Worm (Caenorhabditis elegans) whole organism, late embryonic: ENCODE results near the gene sgcb-1.

Source experiments
- C08G9.2 ChIP-seq: sonication (generic microtip); optimal IDR thresholded peaks from 2 replicates; lab custom pipeline; 2016; ENCODE audit warnings: mild to moderate bottlenecking, missing genetic modification characterization, moderate library complexity, missing compliant biosample characterization
- K02D7.2 ChIP-seq: sonication (generic microtip); optimal IDR thresholded peaks from 2 replicates; lab custom pipeline; 2017; ENCODE audit warnings: mild to moderate bottlenecking, missing genetic modification characterization, missing compliant biosample characterization
- K09A11.1 ChIP-seq: sonication (generic microtip); optimal IDR thresholded peaks from 2 replicates; lab custom pipeline; 2017; ENCODE audit warnings: antibody characterized with exemption, mild to moderate bottlenecking, missing genetic modification characterization, missing compliant biosample characterization; ENCODE audit not compliant: insufficient read depth
- T23F11.4 ChIP-seq: fragments of 200-800 bp; sonication (Bioruptor generic); optimal IDR thresholded peaks from 2 replicates; lab custom pipeline; 2018; ENCODE audit warnings: mild to moderate bottlenecking, missing genetic modification characterization, missing compliant biosample characterization
- ama-1 ChIP-seq: fragments of 150-350 bp; optimal IDR thresholded peaks from 2 replicates; lab custom pipeline; 2014
- ceh-24 ChIP-seq: sonication (generic microtip); optimal IDR thresholded peaks from 2 replicates; lab custom pipeline; 2016; ENCODE audit warnings: mild to moderate bottlenecking, missing genetic modification characterization, missing compliant biosample characterization
- ceh-30 ChIP-seq: fragments of 150-350 bp; optimal IDR thresholded peaks from 2 replicates; lab custom pipeline; 2014; ENCODE audit warnings: missing biosample characterization, missing genetic modification characterization
- ceh-34 ChIP-seq: sonication (generic microtip); optimal IDR thresholded peaks from 2 replicates; lab custom pipeline; 2016; ENCODE audit warnings: mild to moderate bottlenecking, missing genetic modification characterization, missing compliant biosample characterization
- ceh-48 ChIP-seq: sonication (generic microtip); optimal IDR thresholded peaks from 2 replicates; lab custom pipeline; 2016; ENCODE audit warnings: missing genetic modification characterization, inconsistent platforms, missing compliant biosample characterization
- ceh-9 ChIP-seq: sonication (generic microtip); optimal IDR thresholded peaks from 2 replicates; lab custom pipeline; 2016; ENCODE audit warnings: mild to moderate bottlenecking, missing genetic modification characterization, inconsistent platforms, missing compliant biosample characterization
- dmd-4 ChIP-seq: sonication (generic microtip); optimal IDR thresholded peaks from 2 replicates; lab custom pipeline; 2016; ENCODE audit warnings: borderline replicate concordance, missing genetic modification characterization, missing compliant biosample characterization
- dve-1 ChIP-seq: sonication (generic microtip); optimal IDR thresholded peaks from 2 replicates; lab custom pipeline; 2017; ENCODE audit warnings: antibody characterized with exemption, mild to moderate bottlenecking, missing genetic modification characterization, missing compliant biosample characterization
- ets-4 ChIP-seq: sonication (generic microtip); optimal IDR thresholded peaks from 2 replicates; lab custom pipeline; 2016; ENCODE audit warnings: missing genetic modification characterization, missing compliant biosample characterization
- hlh-13 ChIP-seq: fragments of 200-800 bp; sonication (Bioruptor generic); optimal IDR thresholded peaks from 2 replicates; lab custom pipeline; 2018; ENCODE audit warnings: mild to moderate bottlenecking, missing genetic modification characterization, missing compliant biosample characterization
- hlh-15 ChIP-seq: sonication (generic microtip); optimal IDR thresholded peaks from 2 replicates; lab custom pipeline; 2016; ENCODE audit warnings: missing genetic modification characterization, missing compliant biosample characterization
- nfya-1 ChIP-seq: sonication (generic microtip); optimal IDR thresholded peaks from 2 replicates; lab custom pipeline; 2017; ENCODE audit warnings: missing genetic modification characterization, mild to moderate bottlenecking, missing compliant biosample characterization, antibody characterized with exemption, moderate library complexity
- nhr-232 ChIP-seq: sonication (generic microtip); optimal IDR thresholded peaks from 2 replicates; lab custom pipeline; 2016; ENCODE audit warnings: missing genetic modification characterization, missing compliant biosample characterization
- npax-4 ChIP-seq: sonication (generic microtip); optimal IDR thresholded peaks from 2 replicates; lab custom pipeline; 2016; ENCODE audit warnings: missing genetic modification characterization, missing compliant biosample characterization
- odd-2 ChIP-seq: sonication (generic microtip); optimal IDR thresholded peaks from 2 replicates; lab custom pipeline; 2017; ENCODE audit warnings: antibody characterized with exemption, mild to moderate bottlenecking, missing genetic modification characterization, missing compliant biosample characterization
- pax-1 ChIP-seq: fragments of 150-350 bp; optimal IDR thresholded peaks from 2 replicates; lab custom pipeline; 2014; ENCODE audit warnings: missing biosample characterization, missing genetic modification characterization
- pha-2 ChIP-seq: sonication (generic microtip); optimal IDR thresholded peaks from 2 replicates; lab custom pipeline; 2017; ENCODE audit warnings: mild to moderate bottlenecking, missing genetic modification characterization, missing compliant biosample characterization
- pha-4 ChIP-seq: fragments of 150-350 bp; optimal IDR thresholded peaks from 2 replicates; lab custom pipeline; 2018; ENCODE audit warnings: missing biosample characterization, missing genetic modification reagents, missing genetic modification characterization
- pqm-1 ChIP-seq: sonication (generic microtip); optimal IDR thresholded peaks from 2 replicates; lab custom pipeline; 2016; ENCODE audit warnings: missing genetic modification characterization, missing compliant biosample characterization
- rnt-1 ChIP-seq: sonication (generic microtip); optimal IDR thresholded peaks from 2 replicates; lab custom pipeline; 2016; ENCODE audit warnings: missing genetic modification characterization, missing compliant biosample characterization
- sox-2 ChIP-seq: fragments of 200-800 bp; sonication (Bioruptor generic); IDR thresholded peaks from 2 replicates; pipeline ENCODE4 v1.3.6; 2022; ENCODE audit warnings: missing genetic modification reagents, missing genetic modification characterization, missing compliant biosample characterization
- sox-4 ChIP-seq: sonication (generic microtip); optimal IDR thresholded peaks from 2 replicates; lab custom pipeline; 2017; ENCODE audit warnings: mild to moderate bottlenecking, missing genetic modification characterization, inconsistent platforms, missing compliant biosample characterization
- syd-9 ChIP-seq: sonication (generic microtip); optimal IDR thresholded peaks from 2 replicates; lab custom pipeline; 2016; ENCODE audit warnings: mild to moderate bottlenecking, missing genetic modification characterization, moderate library complexity, missing compliant biosample characterization
- tbx-2 ChIP-seq: sonication (generic microtip); optimal IDR thresholded peaks from 2 replicates; lab custom pipeline; 2016; ENCODE audit warnings: missing genetic modification characterization, missing compliant biosample characterization
- unc-3 ChIP-seq, 2 experiments: fragments of 200-800 bp in 1 of 2; sonication (Bioruptor generic) in 1 of 2; sonication (generic microtip) in 1 of 2; conservative IDR thresholded peaks in 1 of 2; optimal IDR thresholded peaks in 1 of 2; 2 replicates each; pipeline versions ENCODE4 v1.3.6 to Lab custom; 2016 to 2022; ENCODE audit warnings: missing compliant biosample characterization in 2 of 2, missing genetic modification characterization in 2 of 2, missing genetic modification reagents in 1 of 2
- unc-42 ChIP-seq: sonication (generic microtip); optimal IDR thresholded peaks from 2 replicates; lab custom pipeline; 2016; ENCODE audit warnings: missing genotype, missing genetic modification characterization, missing compliant biosample characterization
- ztf-16 ChIP-seq: sonication (generic microtip); optimal IDR thresholded peaks from 2 replicates; lab custom pipeline; 2017; ENCODE audit warnings: missing genetic modification characterization, missing compliant biosample characterization

Gene sgcb-1

DNA sequence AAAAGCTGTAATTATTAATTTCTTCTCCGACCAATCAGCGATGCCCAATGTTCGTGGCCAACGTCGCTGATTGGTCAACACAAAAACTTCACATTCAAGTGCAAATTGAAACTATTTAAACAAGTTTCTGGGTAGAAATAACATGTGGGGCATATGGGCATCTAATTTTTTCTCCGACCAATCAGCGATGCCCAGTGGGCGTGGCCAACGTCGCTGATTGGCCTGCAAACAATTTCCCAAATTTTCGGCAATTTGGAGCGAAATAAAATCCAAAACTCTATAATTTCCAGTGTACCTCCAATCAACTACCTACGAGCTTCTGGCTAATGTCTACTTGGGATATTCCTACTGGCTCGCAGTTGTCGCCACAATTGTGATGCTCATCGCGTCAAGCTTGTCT is 15.2 kb downstream of the sgcb-1 start:
- peak; percentile 98 for TF ChIP-seq nfya-1 (tag; lab: Kevin White, UChicago)
- no peak for TF ChIP-seq ets-4

DNA sequence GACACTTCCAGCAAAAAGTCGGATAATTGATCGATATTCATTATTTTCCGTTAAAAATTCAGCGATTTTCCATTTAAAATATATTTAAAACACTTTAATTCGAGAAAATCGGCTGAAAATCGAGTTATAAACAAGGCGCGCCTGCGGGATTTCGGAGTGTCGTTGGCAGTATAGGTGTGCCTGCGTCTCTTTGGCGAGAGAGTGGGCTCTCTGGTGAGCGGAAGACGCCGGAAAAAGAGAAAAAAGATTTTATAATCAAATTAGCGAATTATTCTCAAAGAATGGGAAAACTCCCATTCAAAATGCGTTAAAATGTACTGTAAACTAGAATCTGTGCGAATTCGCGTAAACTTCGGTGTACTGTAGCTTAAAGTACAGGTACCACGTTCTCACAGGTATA is 21.6 kb downstream of the sgcb-1 start, which contains the start of gene D1069.3:
D1069.3 (minus strand) TSS at position 158 of the 400 bp plus-strand sequence.
- no peak for TF ChIP-seq rnt-1 (tag; lab: Kevin White, UChicago)
- TF ChIP-seq odd-2 (tag; lab: Kevin White, UChicago), result no peak
- no peak for TF ChIP-seq ama-1 (lab: Kevin White, UChicago)
- no peak for TF ChIP-seq C08G9.2 (tag; lab: Kevin White, UChicago)
- no peak for TF ChIP-seq tbx-2 (tag; lab: Kevin White, UChicago)
- no peak for TF ChIP-seq T23F11.4 (GFP tag; lab: Kevin White, UChicago)
- no peak for TF ChIP-seq npax-4 (tag; lab: Kevin White, UChicago)
- TF ChIP-seq nfya-1 (tag; lab: Kevin White, UChicago), result peak; percentile 11
- no peak for TF ChIP-seq ztf-16
- peak; percentile 79 for TF ChIP-seq unc-42 (tag; lab: Kevin White, UChicago)

DNA sequence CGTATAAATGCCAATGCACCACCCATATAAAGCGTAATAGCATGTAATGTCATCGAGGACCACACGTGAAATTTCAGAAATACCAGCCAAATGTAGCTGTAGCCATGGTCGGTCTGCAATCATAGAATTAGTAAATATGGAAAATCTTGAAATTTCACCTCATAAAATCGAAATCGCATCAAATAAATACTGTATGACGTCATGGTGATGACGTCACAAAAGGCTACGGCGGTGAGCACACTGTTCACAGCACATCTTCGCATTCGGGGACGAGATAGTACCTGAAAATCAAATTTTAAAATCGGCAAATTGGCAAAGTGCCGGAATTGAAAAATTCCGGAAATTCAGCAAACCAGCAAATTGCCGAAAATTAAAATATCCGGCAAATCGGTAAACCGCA is 23.6 kb downstream of the sgcb-1 start:
- TF ChIP-seq ama-1 (lab: Kevin White, UChicago), result no peak
- TF ChIP-seq K02D7.2 (tag; lab: Kevin White, UChicago), result no peak
- no peak for TF ChIP-seq sox-2 (GFP tag; lab: Robert Waterston, UW)
- TF ChIP-seq rnt-1 (tag; lab: Kevin White, UChicago), result no peak
- TF ChIP-seq hlh-13 (GFP tag; lab: Kevin White, UChicago), result no peak

DNA sequence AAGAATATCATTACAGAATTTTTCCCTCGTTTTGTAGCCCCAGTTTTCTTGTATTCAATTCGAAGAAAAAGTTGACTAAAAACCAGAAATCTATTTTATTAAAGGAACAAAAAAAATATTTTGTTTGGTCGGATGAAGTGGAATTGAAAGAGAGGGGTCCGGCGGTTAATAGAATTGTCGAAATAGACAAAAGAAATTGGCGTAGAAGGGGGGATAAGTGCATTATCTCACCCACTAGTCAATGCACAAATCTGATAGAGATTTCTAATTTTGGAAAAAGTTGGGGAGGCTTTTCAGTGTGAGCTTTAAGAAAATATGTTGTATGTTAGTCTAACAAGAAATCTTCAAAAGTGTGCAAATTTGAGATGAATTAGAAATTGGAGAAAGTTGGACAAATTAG is 28.4 kb downstream of the sgcb-1 start:
- TF ChIP-seq pax-1 (tag; lab: Kevin White, UChicago), result no peak
- peak; percentile 97 for TF ChIP-seq unc-42 (tag; lab: Kevin White, UChicago)

DNA sequence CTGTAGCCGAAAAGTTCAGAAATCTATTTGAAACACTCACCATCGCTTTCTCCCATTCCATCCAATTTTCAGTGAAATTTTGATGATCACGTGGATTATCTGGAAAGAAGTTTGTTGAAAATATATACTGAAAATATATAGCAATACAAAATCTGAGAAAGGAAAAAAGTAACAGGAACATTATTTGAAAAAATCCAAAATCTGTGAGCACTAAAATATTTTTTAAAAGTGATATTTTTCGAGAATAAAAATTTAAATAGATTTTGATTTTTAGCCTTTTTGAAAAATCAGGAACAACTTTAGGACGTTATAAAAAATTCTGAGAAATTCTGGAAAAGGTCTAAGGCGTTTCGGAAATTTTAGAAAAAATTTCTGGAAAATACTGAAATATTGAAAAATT is 30.9 kb downstream of the sgcb-1 start, which contains the start of gene dmsr-4:
dmsr-4 (minus strand) TSS at position 101 of the 400 bp plus-strand sequence.
- TF ChIP-seq unc-42 (tag; lab: Kevin White, UChicago) (no peak), pax-1 (tag; lab: Kevin White, UChicago) (no peak), ceh-24 (no peak), K09A11.1 (no peak), hlh-15 (no peak), pqm-1 (tag; lab: Kevin White, UChicago) (no peak), dmd-4 (tag; lab: Kevin White, UChicago) (no peak), sox-4 (tag; lab: Kevin White, UChicago) (no peak), npax-4 (tag; lab: Kevin White, UChicago) (no peak)

DNA sequence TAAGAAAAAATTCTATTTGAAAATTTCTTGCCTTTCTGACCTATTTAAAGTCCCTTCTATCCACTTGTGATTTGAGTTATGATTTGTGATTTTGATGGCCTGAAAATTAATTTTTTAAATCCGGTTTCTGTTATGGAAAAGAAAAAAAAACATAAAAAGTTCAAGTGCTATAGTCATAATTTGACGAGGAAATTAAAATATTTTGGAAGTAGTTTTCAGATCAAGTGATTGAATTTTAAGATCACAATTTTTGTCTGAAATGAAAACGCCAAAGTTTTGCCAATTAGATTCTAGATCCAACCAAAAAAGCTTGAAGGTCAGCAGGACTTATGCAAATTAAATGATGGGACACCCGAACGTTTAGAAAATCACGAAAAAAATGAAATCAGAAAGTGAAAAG is 41.4 kb downstream of the sgcb-1 start, which contains the start of gene ptr-3:
ptr-3 (minus strand) TSS at position 101 of the 400 bp plus-strand sequence.
- TF ChIP-seq unc-3 (GFP tag; conservative IDR thresholded peaks at IDR 0.05; lab: Robert Waterston, UW), result no peak
- TF ChIP-seq unc-3 (tag; optimal IDR thresholded peaks at IDR 0.05; lab: Kevin White, UChicago), result no peak
- no peak for TF ChIP-seq npax-4 (tag; lab: Kevin White, UChicago)
- no peak for TF ChIP-seq ceh-34 (tag; lab: Kevin White, UChicago)
- no peak for TF ChIP-seq C08G9.2 (tag; lab: Kevin White, UChicago)
- TF ChIP-seq rnt-1 (tag; lab: Kevin White, UChicago), result no peak
- TF ChIP-seq ceh-48 (tag; lab: Kevin White, UChicago), result no peak
- no peak for TF ChIP-seq ceh-30
- no peak for TF ChIP-seq syd-9 (tag; lab: Kevin White, UChicago)
- no peak for TF ChIP-seq pha-4 (tag; lab: Kevin White, UChicago)
- no peak for TF ChIP-seq ztf-16
- TF ChIP-seq dve-1, result no peak
- no peak for TF ChIP-seq pha-2 (tag; lab: Kevin White, UChicago)
- no peak for TF ChIP-seq nhr-232 (tag; lab: Kevin White, UChicago)
- no peak for TF ChIP-seq ceh-9 (tag; lab: Kevin White, UChicago)
